Worm (Caenorhabditis elegans): ENCODE measurements around the gene maph-9.

DNA sequence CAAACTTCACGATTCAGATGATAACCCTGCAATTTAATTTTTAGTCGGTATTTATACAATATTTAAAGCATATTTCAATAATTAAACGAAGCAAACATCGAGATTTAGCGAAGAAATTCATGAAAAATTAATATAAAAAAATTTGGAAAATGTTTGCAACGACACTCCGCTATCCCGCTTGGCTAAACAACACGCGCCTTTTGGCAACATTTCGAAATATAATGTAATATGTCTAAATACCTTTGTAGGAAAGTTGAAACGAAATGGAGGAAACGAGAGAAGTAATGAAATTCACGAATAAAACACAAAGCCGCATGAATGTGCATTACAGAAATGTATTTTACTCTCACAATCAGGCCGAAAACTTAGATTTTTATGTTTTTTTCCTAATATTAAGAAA is 9.3 kb downstream of the maph-9 start, which contains the start of gene rpc-1:
- TF ChIP-seq ref-2 (tag; optimal IDR thresholded peaks at IDR 0.05) (no peak), elt-2 (tag; optimal IDR thresholded peaks at IDR 0.05) (no peak), ceh-2 (tag; optimal IDR thresholded peaks at IDR 0.05) (no peak)
